Fruit fly (Drosophila melanogaster) Kc167 (cell line): ENCODE data around the gene CG13392.

Experiments used
- Myc ChIP-seq: fragments of >200 bp; optimal IDR thresholded peaks from 2 replicates; lab custom pipeline; 2017; ENCODE audit warnings: missing external identifiers
- Sin3A ChIP-seq: fragments of >200 bp; optimal IDR thresholded peaks from 2 replicates; lab custom pipeline; 2018; ENCODE audit warnings: missing external identifiers
- h ChIP-seq: fragments of >200 bp; optimal IDR thresholded peaks from 3 replicates; lab custom pipeline; 2018; ENCODE audit warnings: missing external identifiers
- insv ChIP-seq: fragments of >200 bp; optimal IDR thresholded peaks from 3 replicates; lab custom pipeline; 2018; ENCODE audit warnings: missing external identifiers
- psq ChIP-seq: fragments of >200 bp; optimal IDR thresholded peaks from 2 replicates; lab custom pipeline; 2017; ENCODE audit warnings: missing external identifiers
- ttk ChIP-seq: sonication (Bioruptor generic); optimal IDR thresholded peaks from 2 replicates; lab custom pipeline; 2017; ENCODE audit warnings: missing external identifiers

DNA sequence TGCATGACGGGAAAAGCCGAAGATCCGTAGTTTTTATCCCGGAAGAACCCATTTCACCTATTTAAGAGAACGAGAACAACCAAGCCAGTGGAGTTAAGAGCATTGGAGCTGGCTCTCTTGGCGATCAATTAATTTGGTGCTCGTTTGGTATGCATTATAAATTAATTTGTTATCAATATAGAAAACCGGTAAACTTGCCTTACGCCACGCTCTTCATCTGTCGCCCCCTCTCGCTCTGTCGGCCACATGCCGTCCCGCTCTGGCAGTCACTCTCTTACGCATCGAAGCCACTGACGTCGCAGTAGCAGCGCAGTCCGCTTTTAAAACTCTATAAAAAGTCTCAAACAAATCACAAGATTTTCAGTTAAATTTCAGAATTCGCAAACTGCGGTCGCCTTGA lies 36.3 kb downstream of the CG13392 start, which contains the start of gene CG7778:
- TF ChIP-seq ttk (lab: Kevin White, UChicago), result no peak
- no peak for TF ChIP-seq Sin3A (lab: Kevin White, UChicago)
- TF ChIP-seq psq (lab: Kevin White, UChicago), result no peak
- TF ChIP-seq insv, result no peak
- TF ChIP-seq h (lab: Kevin White, UChicago), result no peak
- no peak for TF ChIP-seq Myc (lab: Kevin White, UChicago)
